Worm (Caenorhabditis elegans): Measurements from ENCODE around the gene srj-25.

ce11 chrV:723895-724352 lies 12.1 kb downstream of the srj-25 start, which contains the start of gene fbxb-72:
- TF ChIP-seq elt-1 (tag; optimal IDR thresholded peaks at IDR 0.05; ENCODE audit: borderline replicate concordance, insufficient read depth) (no peak), nhr-28 (tag; optimal IDR thresholded peaks at IDR 0.05) (no peak), blmp-1 (tag; optimal IDR thresholded peaks at IDR 0.05) (no peak), nhr-237 (tag; optimal IDR thresholded peaks at IDR 0.05) (no peak), snpc-4 (tag; optimal IDR thresholded peaks at IDR 0.05) (no peak), unc-39 (tag; optimal IDR thresholded peaks at IDR 0.05) (no peak), lsy-2 (tag; optimal IDR thresholded peaks at IDR 0.05) (no peak), bed-3 (GFP tag; optimal IDR thresholded peaks at IDR 0.05) (no peak), ztf-11 (tag; optimal IDR thresholded peaks at IDR 0.05) (no peak), sptf-1 (tag; optimal IDR thresholded peaks at IDR 0.05) (peak; percentile 18), ceh-39 (tag; optimal IDR thresholded peaks at IDR 0.05) (peak; percentile 44), ceh-43 (GFP tag; optimal IDR thresholded peaks at IDR 0.05) (no peak), unc-62 (GFP tag; optimal IDR thresholded peaks at IDR 0.05) (no peak)

Data from whole organism, mixed stage, embryonic.